Fruit fly (Drosophila melanogaster): ENCODE data around the gene RpS27.

DNA sequence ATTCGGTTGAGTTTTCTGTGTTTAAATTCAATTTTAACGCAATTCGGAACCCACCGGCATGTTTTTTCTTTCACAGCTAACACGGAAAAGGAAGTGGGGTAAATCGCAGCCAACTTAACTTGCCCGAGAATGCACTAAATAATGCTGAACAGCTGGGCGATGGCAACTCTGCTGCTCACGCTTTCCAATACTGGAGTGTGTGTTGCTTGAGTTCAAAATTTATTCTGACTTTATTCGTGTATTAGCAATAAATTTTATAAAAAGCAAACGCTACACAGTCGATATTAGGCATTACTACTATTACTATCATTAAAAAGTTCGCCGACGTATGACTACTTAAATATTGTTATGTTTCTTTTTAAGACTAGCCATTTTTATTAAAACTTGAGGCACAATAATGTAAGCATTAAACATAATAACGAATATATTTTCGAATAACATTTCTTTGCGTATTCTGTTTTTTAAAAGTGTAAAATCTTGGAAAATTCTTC is at the start of gene RpS27, which contains the start of gene Nup37:
- peak; percentile 96 for TF ChIP-seq Met (GFP tag; optimal IDR thresholded peaks at IDR 0.05)
- peak; percentile 90 for TF ChIP-seq Blimp-1 (GFP tag; optimal IDR thresholded peaks at IDR 0.05)
- TF ChIP-seq Lpt (GFP tag; optimal IDR thresholded peaks at IDR 0.05) = no peak
- peak; percentile 92 for TF ChIP-seq acj6 (GFP tag; optimal IDR thresholded peaks at IDR 0.05)
- peak; percentile 87 for TF ChIP-seq CG10669 (GFP tag; optimal IDR thresholded peaks at IDR 0.05)
- peak; percentile 91 for TF ChIP-seq CG6792 (GFP tag; optimal IDR thresholded peaks at IDR 0.05)
- peak; percentile 89 for TF ChIP-seq Ets21C (GFP tag; optimal IDR thresholded peaks at IDR 0.05)
- peak; percentile 94 for TF ChIP-seq CG16779 (tag; optimal IDR thresholded peaks at IDR 0.05)
- TF ChIP-seq CG11902 (GFP tag; optimal IDR thresholded peaks at IDR 0.05) = peak; percentile 93
- TF ChIP-seq net (GFP tag; optimal IDR thresholded peaks at IDR 0.05) = peak; percentile 96
- TF ChIP-seq cyc (GFP tag; optimal IDR thresholded peaks at IDR 0.05) = peak; percentile 98
- TF ChIP-seq eg (GFP tag; IDR thresholded peaks at IDR 0.05) = peak; percentile 93

Data from whole organism, prepupa.